Worm (Caenorhabditis elegans) whole organism, late embryonic: ENCODE results near the gene F35B3.7.

Experiments
- C08G9.2 ChIP-seq: sonication (generic microtip); optimal IDR thresholded peaks from 2 replicates; lab custom pipeline; 2016; ENCODE audit warnings: mild to moderate bottlenecking, missing genetic modification characterization, moderate library complexity, missing compliant biosample characterization
- C38D4.7 ChIP-seq: fragments of 200-800 bp; sonication (Bioruptor generic); optimal IDR thresholded peaks from 2 replicates; lab custom pipeline; 2018; ENCODE audit warnings: mild to moderate bottlenecking, missing genetic modification characterization, moderate library complexity, missing compliant biosample characterization
- K09A11.1 ChIP-seq: sonication (generic microtip); optimal IDR thresholded peaks from 2 replicates; lab custom pipeline; 2017; ENCODE audit warnings: antibody characterized with exemption, mild to moderate bottlenecking, missing genetic modification characterization, missing compliant biosample characterization; ENCODE audit not compliant: insufficient read depth
- T23F11.4 ChIP-seq: fragments of 200-800 bp; sonication (Bioruptor generic); optimal IDR thresholded peaks from 2 replicates; lab custom pipeline; 2018; ENCODE audit warnings: mild to moderate bottlenecking, missing genetic modification characterization, missing compliant biosample characterization
- ceh-14 ChIP-seq: sonication (generic microtip); optimal IDR thresholded peaks from 2 replicates; lab custom pipeline; 2016; ENCODE audit warnings: missing genotype, missing genetic modification characterization, missing compliant biosample characterization
- ceh-2 ChIP-seq: sonication (generic microtip); optimal IDR thresholded peaks from 2 replicates; lab custom pipeline; 2016; ENCODE audit warnings: missing genotype, missing genetic modification characterization, missing compliant biosample characterization
- ceh-22 ChIP-seq: sonication (generic microtip); optimal IDR thresholded peaks from 2 replicates; lab custom pipeline; 2017; ENCODE audit warnings: missing biosample characterization, missing genetic modification characterization
- ceh-24 ChIP-seq: sonication (generic microtip); optimal IDR thresholded peaks from 2 replicates; lab custom pipeline; 2016; ENCODE audit warnings: mild to moderate bottlenecking, missing genetic modification characterization, missing compliant biosample characterization
- ceh-30 ChIP-seq: fragments of 150-350 bp; optimal IDR thresholded peaks from 2 replicates; lab custom pipeline; 2014; ENCODE audit warnings: missing biosample characterization, missing genetic modification characterization
- ceh-31 ChIP-seq: sonication (generic microtip); optimal IDR thresholded peaks from 2 replicates; lab custom pipeline; 2016; ENCODE audit warnings: missing genetic modification characterization, missing compliant biosample characterization
- ceh-34 ChIP-seq: sonication (generic microtip); optimal IDR thresholded peaks from 2 replicates; lab custom pipeline; 2016; ENCODE audit warnings: mild to moderate bottlenecking, missing genetic modification characterization, missing compliant biosample characterization
- ceh-45 ChIP-seq: fragments of 200-800 bp; sonication (Bioruptor generic); IDR thresholded peaks from 2 replicates; pipeline ENCODE4 v1.3.6; 2022; ENCODE audit warnings: missing genetic modification reagents, missing genetic modification characterization, missing compliant biosample characterization
- ceh-9 ChIP-seq: sonication (generic microtip); optimal IDR thresholded peaks from 2 replicates; lab custom pipeline; 2016; ENCODE audit warnings: mild to moderate bottlenecking, missing genetic modification characterization, inconsistent platforms, missing compliant biosample characterization
- dve-1 ChIP-seq: sonication (generic microtip); optimal IDR thresholded peaks from 2 replicates; lab custom pipeline; 2017; ENCODE audit warnings: antibody characterized with exemption, mild to moderate bottlenecking, missing genetic modification characterization, missing compliant biosample characterization
- elt-2 ChIP-seq: sonication (generic microtip); optimal IDR thresholded peaks from 2 replicates; lab custom pipeline; 2016; ENCODE audit warnings: missing genetic modification reagents, missing genetic modification characterization, missing compliant biosample characterization
- elt-4 ChIP-seq: sonication (generic microtip); optimal IDR thresholded peaks from 2 replicates; lab custom pipeline; 2016; ENCODE audit warnings: missing genetic modification characterization, missing compliant biosample characterization
- eyg-1 ChIP-seq: sonication (generic microtip); optimal IDR thresholded peaks from 2 replicates; lab custom pipeline; 2016; ENCODE audit warnings: missing genotype, missing genetic modification characterization, missing compliant biosample characterization
- gmeb-2 ChIP-seq: sonication (generic microtip); optimal IDR thresholded peaks from 2 replicates; lab custom pipeline; 2016; ENCODE audit warnings: missing genetic modification characterization, inconsistent platforms, missing compliant biosample characterization
- hlh-15 ChIP-seq: sonication (generic microtip); optimal IDR thresholded peaks from 2 replicates; lab custom pipeline; 2016; ENCODE audit warnings: missing genetic modification characterization, missing compliant biosample characterization
- lim-6 ChIP-seq: sonication (generic microtip); optimal IDR thresholded peaks from 2 replicates; lab custom pipeline; 2016; ENCODE audit warnings: missing genetic modification characterization, missing compliant biosample characterization
- madf-2 ChIP-seq: sonication (generic microtip); optimal IDR thresholded peaks from 2 replicates; lab custom pipeline; 2017; ENCODE audit warnings: missing genetic modification characterization, missing compliant biosample characterization
- mec-3 ChIP-seq: sonication (generic microtip); optimal IDR thresholded peaks from 2 replicates; lab custom pipeline; 2016; ENCODE audit warnings: borderline replicate concordance, missing genetic modification characterization, missing compliant biosample characterization
- nfya-1 ChIP-seq: sonication (generic microtip); optimal IDR thresholded peaks from 2 replicates; lab custom pipeline; 2017; ENCODE audit warnings: missing genetic modification characterization, mild to moderate bottlenecking, missing compliant biosample characterization, antibody characterized with exemption, moderate library complexity
- nhr-232 ChIP-seq: sonication (generic microtip); optimal IDR thresholded peaks from 2 replicates; lab custom pipeline; 2016; ENCODE audit warnings: missing genetic modification characterization, missing compliant biosample characterization
- pag-3 ChIP-seq: sonication (generic microtip); optimal IDR thresholded peaks from 2 replicates; lab custom pipeline; 2016; ENCODE audit warnings: missing compliant biosample characterization, missing genetic modification characterization, borderline replicate concordance
- pat-9 ChIP-seq: fragments of 200-800 bp; sonication (Bioruptor generic); optimal IDR thresholded peaks from 2 replicates; lab custom pipeline; 2018; ENCODE audit warnings: mild to moderate bottlenecking, missing genetic modification characterization, moderate library complexity, missing compliant biosample characterization
- pax-1 ChIP-seq: fragments of 150-350 bp; optimal IDR thresholded peaks from 2 replicates; lab custom pipeline; 2014; ENCODE audit warnings: missing biosample characterization, missing genetic modification characterization
- pha-2 ChIP-seq: sonication (generic microtip); optimal IDR thresholded peaks from 2 replicates; lab custom pipeline; 2017; ENCODE audit warnings: mild to moderate bottlenecking, missing genetic modification characterization, missing compliant biosample characterization
- pha-4 ChIP-seq: fragments of 150-350 bp; optimal IDR thresholded peaks from 2 replicates; lab custom pipeline; 2018; ENCODE audit warnings: missing biosample characterization, missing genetic modification reagents, missing genetic modification characterization
- sdc-2 ChIP-seq: sonication (generic microtip); optimal IDR thresholded peaks from 2 replicates; lab custom pipeline; 2016; ENCODE audit warnings: missing genotype, missing genetic modification characterization, missing compliant biosample characterization
- unc-3 ChIP-seq, 2 experiments: fragments of 200-800 bp in 1 of 2; sonication (Bioruptor generic) in 1 of 2; sonication (generic microtip) in 1 of 2; conservative IDR thresholded peaks in 1 of 2; optimal IDR thresholded peaks in 1 of 2; 2 replicates each; pipeline versions ENCODE4 v1.3.6 to Lab custom; 2016 to 2022; ENCODE audit warnings: missing compliant biosample characterization in 2 of 2, missing genetic modification characterization in 2 of 2, missing genetic modification reagents in 1 of 2
- unc-42 ChIP-seq: sonication (generic microtip); optimal IDR thresholded peaks from 2 replicates; lab custom pipeline; 2016; ENCODE audit warnings: missing genotype, missing genetic modification characterization, missing compliant biosample characterization
- unc-86 ChIP-seq: sonication (generic microtip); optimal IDR thresholded peaks from 2 replicates; lab custom pipeline; 2016; ENCODE audit warnings: missing genetic modification characterization, missing compliant biosample characterization
- zip-5 ChIP-seq: sonication (generic microtip); optimal IDR thresholded peaks from 2 replicates; lab custom pipeline; 2016; ENCODE audit warnings: missing genetic modification characterization, missing compliant biosample characterization
- ztf-16 ChIP-seq: sonication (generic microtip); optimal IDR thresholded peaks from 2 replicates; lab custom pipeline; 2017; ENCODE audit warnings: missing genetic modification characterization, missing compliant biosample characterization

The F35B3.7 gene

DNA sequence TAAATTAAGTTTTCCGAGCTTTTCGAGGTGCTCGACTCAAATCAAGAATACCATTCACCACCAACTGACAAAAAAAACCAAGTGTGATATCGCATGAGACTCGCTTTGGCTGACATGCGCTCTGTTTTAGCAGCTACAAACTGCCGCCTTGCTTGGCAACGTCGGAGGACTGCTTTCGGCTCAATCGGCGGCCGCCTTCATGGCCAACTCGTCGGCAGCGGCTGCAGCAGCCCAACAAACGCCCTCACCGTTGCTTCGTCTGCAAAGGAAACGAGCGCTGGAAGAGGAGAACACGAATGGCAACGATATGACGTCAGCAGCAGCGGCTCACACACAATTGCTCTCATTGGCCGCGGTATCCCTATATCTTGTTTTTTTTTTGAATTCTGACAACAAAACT is 36.0 kb downstream of the F35B3.7 start:
- TF ChIP-seq mec-3 (no peak), ztf-16 (tag; lab: Kevin White, UChicago) (no peak), ceh-9 (tag; lab: Kevin White, UChicago) (no peak), madf-2 (tag; lab: Kevin White, UChicago) (no peak), unc-86 (tag; lab: Kevin White, UChicago) (no peak), gmeb-2 (tag; lab: Kevin White, UChicago) (no peak), ceh-2 (tag; lab: Kevin White, UChicago) (no peak), C38D4.7 (GFP tag; lab: Kevin White, UChicago) (no peak), elt-2 (no peak), zip-5 (no peak), pha-4 (tag; lab: Kevin White, UChicago) (no peak), ceh-24 (tag; lab: Kevin White, UChicago) (no peak), ceh-30 (no peak), pha-2 (no peak), hlh-15 (tag; lab: Kevin White, UChicago) (no peak), pag-3 (tag; lab: Kevin White, UChicago) (no peak)

DNA sequence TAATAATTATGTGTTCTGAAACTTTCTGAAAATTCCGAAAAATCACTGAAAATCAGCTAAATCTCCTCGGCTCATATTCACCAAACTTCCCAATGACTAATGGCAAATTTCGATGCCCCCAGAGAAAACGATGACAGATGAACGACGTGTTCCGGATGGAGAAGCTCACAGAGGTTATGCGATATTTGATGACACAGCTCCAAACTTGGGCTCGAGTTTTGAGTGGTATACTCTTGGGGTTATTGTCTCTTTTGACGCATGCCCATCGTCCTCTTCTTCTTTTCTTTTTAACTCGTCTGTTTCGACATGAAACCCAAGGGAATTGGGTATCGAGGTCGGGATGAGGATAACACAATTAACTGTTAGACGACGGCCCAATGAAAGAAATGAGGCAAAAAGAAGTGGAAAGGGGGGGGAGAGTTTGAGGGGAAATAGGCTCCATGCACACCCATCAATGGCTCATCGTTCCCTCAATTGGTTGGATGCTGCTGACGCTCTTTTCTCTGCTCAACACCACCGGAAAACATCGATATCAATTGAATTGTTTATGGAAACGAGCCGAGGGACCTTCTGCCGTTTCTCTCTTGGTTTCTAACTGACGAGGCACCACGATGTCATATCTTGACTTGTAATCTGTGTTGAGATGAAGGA is 39.3 kb downstream of the F35B3.7 start:
- TF ChIP-seq ceh-31 (tag; lab: Kevin White, UChicago) (peak; percentile 26), pax-1 (tag; lab: Kevin White, UChicago) (no peak), nfya-1 (tag; lab: Kevin White, UChicago) (peak; percentile 1), ceh-22 (tag; lab: Kevin White, UChicago) (no peak), C08G9.2 (tag; lab: Kevin White, UChicago) (no peak), unc-3 (GFP tag; conservative IDR thresholded peaks at IDR 0.05; lab: Robert Waterston, UW) (peak; percentile 66), unc-3 (tag; optimal IDR thresholded peaks at IDR 0.05; lab: Kevin White, UChicago) (peak; percentile 98), lim-6 (tag; lab: Kevin White, UChicago) (no peak), K09A11.1 (tag; lab: Kevin White, UChicago) (no peak), unc-42 (tag; lab: Kevin White, UChicago) (peak; percentile 92), unc-86 (tag; lab: Kevin White, UChicago) (no peak), dve-1 (tag; lab: Kevin White, UChicago) (no peak), ceh-2 (tag; lab: Kevin White, UChicago) (no peak), elt-4 (tag; lab: Kevin White, UChicago) (no peak), ceh-14 (tag; lab: Kevin White, UChicago) (peak; percentile 52), sdc-2 (no peak), nhr-232 (no peak), pat-9 (no peak), pag-3 (tag; lab: Kevin White, UChicago) (no peak), T23F11.4 (no peak)

DNA sequence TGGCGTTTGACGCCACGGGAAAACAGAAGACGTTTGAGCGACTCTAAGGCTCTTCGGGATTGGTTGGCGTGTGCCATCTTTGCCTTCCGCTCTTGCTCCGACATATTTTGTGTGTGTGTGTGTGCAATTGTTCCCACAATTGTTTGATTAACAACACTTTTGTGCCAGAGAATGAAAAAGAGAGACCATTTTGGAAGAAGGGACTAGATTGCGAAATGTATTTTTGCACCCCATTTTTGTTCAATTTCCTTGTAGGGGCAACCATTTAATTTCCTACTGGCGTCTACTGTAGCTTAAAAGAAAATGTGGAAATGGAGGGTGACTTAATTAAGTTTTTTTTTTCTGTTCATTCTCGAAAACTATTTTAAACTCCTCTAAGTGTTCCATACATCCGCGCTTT is 40.7 kb downstream of the F35B3.7 start:
- TF ChIP-seq ceh-45 (GFP tag; lab: Robert Waterston, UW) (0 out of 2 replicates have a peak, but pooled peaks have one; percentile 36), unc-42 (tag; lab: Kevin White, UChicago) (peak; percentile 5), ceh-34 (tag; lab: Kevin White, UChicago) (peak; percentile 21), C38D4.7 (GFP tag; lab: Kevin White, UChicago) (no peak), ceh-31 (tag; lab: Kevin White, UChicago) (no peak), eyg-1 (no peak), T23F11.4 (no peak)

DNA sequence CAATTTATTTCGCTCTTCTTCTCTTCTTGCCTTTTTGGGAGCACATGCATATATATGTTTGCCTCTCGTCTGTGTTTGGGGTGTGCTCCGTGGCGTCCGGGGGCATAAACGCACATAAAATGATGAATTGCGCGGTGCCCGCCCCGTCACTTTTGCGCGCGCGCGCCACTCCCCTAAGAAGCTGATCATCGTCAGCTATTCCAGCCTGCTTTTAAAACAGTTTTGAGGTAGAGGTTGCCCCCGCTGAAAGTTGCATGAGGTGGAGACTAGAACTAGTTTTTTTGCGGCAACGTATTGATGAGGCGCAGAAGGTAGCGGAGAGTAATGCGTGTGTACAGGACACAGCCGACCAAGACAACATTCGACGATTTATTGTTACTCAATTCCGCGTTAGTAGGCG is 43.2 kb downstream of the F35B3.7 start:
- no peak for TF ChIP-seq sdc-2
- TF ChIP-seq unc-3 (GFP tag; conservative IDR thresholded peaks at IDR 0.05; lab: Robert Waterston, UW): 0 out of 2 replicates have a peak, but pooled peaks have one; percentile 36
- TF ChIP-seq unc-3 (tag; optimal IDR thresholded peaks at IDR 0.05; lab: Kevin White, UChicago): no peak
- TF ChIP-seq lim-6 (tag; lab: Kevin White, UChicago): no peak
- no peak for TF ChIP-seq unc-86 (tag; lab: Kevin White, UChicago)
- no peak for TF ChIP-seq ceh-14 (tag; lab: Kevin White, UChicago)
- TF ChIP-seq, all 69 proteins: peak for 1
